Worm (Caenorhabditis elegans): Measurements from ENCODE around the gene srsx-3.

DNA sequence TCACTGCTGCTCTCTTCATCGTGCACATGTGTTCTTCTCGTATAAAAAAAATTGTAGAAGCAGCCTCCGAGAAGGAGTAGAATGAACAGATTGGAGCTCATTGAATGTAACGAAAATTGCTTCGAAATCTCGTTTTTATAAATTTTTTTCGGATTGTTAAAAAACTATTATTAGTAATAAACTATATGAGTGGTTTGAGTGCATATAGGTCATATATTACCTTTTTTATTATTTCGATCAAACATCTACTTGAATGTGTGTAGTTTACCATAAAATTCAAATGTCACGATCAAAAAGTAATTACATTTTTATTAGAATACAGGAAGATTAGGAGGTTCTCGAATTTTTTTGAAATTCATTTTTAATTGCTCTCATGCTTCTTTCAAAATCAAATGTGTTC, 15.8 kb upstream of the srsx-3 start, which contains the start of gene clec-216:
- TF ChIP-seq efl-3 (GFP tag; optimal IDR thresholded peaks at IDR 0.05): no peak
- TF ChIP-seq unc-62 (GFP tag; optimal IDR thresholded peaks at IDR 0.05): no peak
- TF ChIP-seq dpl-1 (GFP tag; optimal IDR thresholded peaks at IDR 0.05): no peak
- no peak for TF ChIP-seq efl-1 (optimal IDR thresholded peaks at IDR 0.05)
- TF ChIP-seq efl-1 (GFP tag; optimal IDR thresholded peaks at IDR 0.05 in 1 of 2): no peak
- TF ChIP-seq ama-1 (optimal IDR thresholded peaks at IDR 0.05): no peak
- TF ChIP-seq lsy-2 (tag; optimal IDR thresholded peaks at IDR 0.05): no peak
- TF ChIP-seq skn-1 (tag; optimal IDR thresholded peaks at IDR 0.05): no peak
- TF ChIP-seq mdl-1 (tag; optimal IDR thresholded peaks at IDR 0.05): no peak
- no peak for TF ChIP-seq nhr-71 (tag; optimal IDR thresholded peaks at IDR 0.05)
- TF ChIP-seq snpc-4 (tag; optimal IDR thresholded peaks at IDR 0.05): no peak
